Worm (Caenorhabditis elegans): ENCODE results near the gene srsx-34.

- TF ChIP-seq ztf-29 (GFP tag; IDR thresholded peaks at IDR 0.05) (no peak), tab-1 (GFP tag; IDR thresholded peaks at IDR 0.05) (no peak), flt-1 (GFP tag; IDR thresholded peaks at IDR 0.05) (no peak), klf-2 (GFP tag; conservative IDR thresholded peaks at IDR 0.05) (no peak), med-1 (GFP tag; optimal IDR thresholded peaks at IDR 0.05; ENCODE audit: insufficient read depth) (no peak), T22C8.4 (GFP tag; IDR thresholded peaks at IDR 0.05) (no peak)
These were observed 22.0 kb upstream of the srsx-34 start, which contains the start of gene srh-201 for ce11 chrV:9013765-9014164.
